Fruit fly (Drosophila melanogaster) whole organism: ENCODE results near the gene Atg8a.

Experiments
- CG8478 ChIP-seq: fragments of >200 bp; optimal IDR thresholded peaks from 2 replicates; lab custom pipeline; 2018; ENCODE audit warnings: inconsistent platforms
- Dll ChIP-seq: fragments of >200 bp; optimal IDR thresholded peaks from 2 replicates; lab custom pipeline; 2017
- EcR ChIP-seq, 2 experiments: fragments of >200 bp; optimal IDR thresholded peaks; 2 replicates each; lab custom pipeline; 2017; ENCODE audit warnings: missing biosample characterization in 2 of 2, missing genetic modification characterization in 2 of 2, missing genetic modification reagents in 2 of 2
- pan ChIP-seq: fragments of >200 bp; optimal IDR thresholded peaks from 2 replicates; lab custom pipeline; 2017
- psq ChIP-seq: fragments of >200 bp; optimal IDR thresholded peaks from 2 replicates; lab custom pipeline; 2017
- usp ChIP-seq: fragments of >200 bp; optimal IDR thresholded peaks from 2 replicates; lab custom pipeline; 2017; ENCODE audit warnings: missing biosample characterization, missing genetic modification characterization, mixed read lengths

- TF ChIP-seq psq, result no peak
- no peak for TF ChIP-seq Dll (lab: Kevin White, UChicago)
- TF ChIP-seq EcR (GFP tag; optimal IDR thresholded peaks at IDR 0.05; lab: Kevin White, UChicago), result no peak
- TF ChIP-seq usp (GFP tag; lab: Kevin White, UChicago), result no peak
- TF ChIP-seq CG8478 (lab: Kevin White, UChicago), result no peak
- no peak for TF ChIP-seq pan (lab: Kevin White, UChicago)
Measured at dm6 chrX:10737422-10738150, 30.6 kb downstream of the Atg8a start.
